Fruit fly (Drosophila melanogaster): ENCODE results near the gene CG14443.

The CG14443 gene

dm6 chrX:6661880-6662279 lies 28.1 kb downstream of the CG14443 start:
- TF ChIP-seq CG10462 (GFP tag; optimal IDR thresholded peaks at IDR 0.05), result no peak
- no peak for TF ChIP-seq mirr (GFP tag; optimal IDR thresholded peaks at IDR 0.05)
- TF ChIP-seq Fer2 (tag; optimal IDR thresholded peaks at IDR 0.05), result no peak
- TF ChIP-seq dimm (GFP tag; IDR thresholded peaks at IDR 0.05), result no peak
- TF ChIP-seq chinmo (GFP tag; IDR thresholded peaks at IDR 0.05; ENCODE audit: partially characterized antibody), result 0 out of 4 replicates have a peak, but pooled peaks have one; percentile 2
- TF ChIP-seq Nf-YA (GFP tag; IDR thresholded peaks at IDR 0.05), result 0 out of 2 replicates have a peak, but pooled peaks have one; percentile 11
- no peak for TF ChIP-seq fd96Cb (tag; optimal IDR thresholded peaks at IDR 0.05)
- no peak for TF ChIP-seq p53 (GFP tag; optimal IDR thresholded peaks at IDR 0.05)
- no peak for TF ChIP-seq C15 (GFP tag; IDR thresholded peaks at IDR 0.05)
- TF ChIP-seq pho (GFP tag; optimal IDR thresholded peaks at IDR 0.05), result no peak
- no peak for TF ChIP-seq MESR4 (GFP tag; optimal IDR thresholded peaks at IDR 0.05)
- TF ChIP-seq HmgD (GFP tag; optimal IDR thresholded peaks at IDR 0.05), result no peak
- no peak for TF ChIP-seq CG14860 (GFP tag; IDR thresholded peaks at IDR 0.05; ENCODE audit: partially characterized antibody)
- peak; percentile 45 for TF ChIP-seq cg (GFP tag; optimal IDR thresholded peaks at IDR 0.05)
- TF ChIP-seq CG6765 (GFP tag; optimal IDR thresholded peaks at IDR 0.05), result no peak
- TF ChIP-seq crc (GFP tag; optimal IDR thresholded peaks at IDR 0.05), result no peak
- no peak for TF ChIP-seq CG1603 (tag; optimal IDR thresholded peaks at IDR 0.05)
- TF ChIP-seq CG12769 (tag; optimal IDR thresholded peaks at IDR 0.05), result peak; percentile 17
- no peak for TF ChIP-seq gfzf (GFP tag; optimal IDR thresholded peaks at IDR 0.05)
- TF ChIP-seq Pdp1 (GFP tag; optimal IDR thresholded peaks at IDR 0.05), result peak in 1 of 2 experiments; percentile 51
- no peak for TF ChIP-seq Ravus (GFP tag; IDR thresholded peaks at IDR 0.05)
- no peak for TF ChIP-seq Antp (GFP tag; optimal IDR thresholded peaks at IDR 0.05)
- TF ChIP-seq Sox100B (GFP tag; optimal IDR thresholded peaks at IDR 0.05), result no peak
- no peak for TF ChIP-seq CG11560 (tag; IDR thresholded peaks at IDR 0.05)
- no peak for TF ChIP-seq ci (GFP tag; IDR thresholded peaks at IDR 0.05)
- TF ChIP-seq nom (GFP tag; optimal IDR thresholded peaks at IDR 0.05), result peak; percentile 3
- no peak for TF ChIP-seq Optix (GFP tag; IDR thresholded peaks at IDR 0.05)
- 0 out of 3 replicates have a peak, but pooled peaks have one; percentile 9 for TF ChIP-seq CG34422 (GFP tag; IDR thresholded peaks at IDR 0.05)
- no peak for TF ChIP-seq sc (optimal IDR thresholded peaks at IDR 0.05)
- no peak for TF ChIP-seq sc (GFP tag; optimal IDR thresholded peaks at IDR 0.05)
- no peak for TF ChIP-seq Bgb (GFP tag; IDR thresholded peaks at IDR 0.05; ENCODE audit: partially characterized antibody)
- TF ChIP-seq CG1792 (GFP tag; optimal IDR thresholded peaks at IDR 0.05), result no peak
- TF ChIP-seq CG14441 (GFP tag; IDR thresholded peaks at IDR 0.05), result peak; percentile 43; the same call in 1 of the 2 replicates
- TF ChIP-seq BtbVII (GFP tag; optimal IDR thresholded peaks at IDR 0.05), result no peak
- no peak for TF ChIP-seq z (GFP tag; IDR thresholded peaks at IDR 0.05)
- TF ChIP-seq H15 (GFP tag; IDR thresholded peaks at IDR 0.05), result 0 out of 3 replicates have a peak, but pooled peaks have one; percentile 8
- TF ChIP-seq fu2 (GFP tag; optimal IDR thresholded peaks at IDR 0.05), result no peak
- no peak for TF ChIP-seq CG17568 (GFP tag; optimal IDR thresholded peaks at IDR 0.05)
- TF ChIP-seq fru (optimal IDR thresholded peaks at IDR 0.05), result no peak
- no peak for TF ChIP-seq CG10654 (GFP tag; optimal IDR thresholded peaks at IDR 0.05)
- TF ChIP-seq CG15479 (GFP tag; optimal IDR thresholded peaks at IDR 0.05), result no peak
- TF ChIP-seq ken (GFP tag; IDR thresholded peaks at IDR 0.05), result no peak
- TF ChIP-seq CG30431 (GFP tag; optimal IDR thresholded peaks at IDR 0.05), result no peak
- no peak for TF ChIP-seq chm (GFP tag; IDR thresholded peaks at IDR 0.05)
- TF ChIP-seq H2.0 (GFP tag; IDR thresholded peaks at IDR 0.05), result no peak
- TF ChIP-seq HHEX (GFP tag; optimal IDR thresholded peaks at IDR 0.05), result no peak
- peak; percentile 73 for TF ChIP-seq sens (GFP tag)
- TF ChIP-seq dysf (GFP tag; IDR thresholded peaks at IDR 0.05), result peak; percentile 16; the same call in 1 of the 3 replicates
- no peak for TF ChIP-seq crol (GFP tag; IDR thresholded peaks at IDR 0.05)
- TF ChIP-seq CG6813 (GFP tag; optimal IDR thresholded peaks at IDR 0.05), result no peak
- TF ChIP-seq trh (GFP tag; optimal IDR thresholded peaks at IDR 0.05), result no peak
- peak; percentile 5 for TF ChIP-seq CG17359 (tag; optimal IDR thresholded peaks at IDR 0.05)

Data from whole organism, embryonic.